Worm (Caenorhabditis elegans): ENCODE data around the gene his-8.
"Not testable (repeated sequence)": the region's sequence is repeated elsewhere in the genome, so short reads cannot be mapped to it uniquely, and the experiment has no call there.

Gene his-8

DNA sequence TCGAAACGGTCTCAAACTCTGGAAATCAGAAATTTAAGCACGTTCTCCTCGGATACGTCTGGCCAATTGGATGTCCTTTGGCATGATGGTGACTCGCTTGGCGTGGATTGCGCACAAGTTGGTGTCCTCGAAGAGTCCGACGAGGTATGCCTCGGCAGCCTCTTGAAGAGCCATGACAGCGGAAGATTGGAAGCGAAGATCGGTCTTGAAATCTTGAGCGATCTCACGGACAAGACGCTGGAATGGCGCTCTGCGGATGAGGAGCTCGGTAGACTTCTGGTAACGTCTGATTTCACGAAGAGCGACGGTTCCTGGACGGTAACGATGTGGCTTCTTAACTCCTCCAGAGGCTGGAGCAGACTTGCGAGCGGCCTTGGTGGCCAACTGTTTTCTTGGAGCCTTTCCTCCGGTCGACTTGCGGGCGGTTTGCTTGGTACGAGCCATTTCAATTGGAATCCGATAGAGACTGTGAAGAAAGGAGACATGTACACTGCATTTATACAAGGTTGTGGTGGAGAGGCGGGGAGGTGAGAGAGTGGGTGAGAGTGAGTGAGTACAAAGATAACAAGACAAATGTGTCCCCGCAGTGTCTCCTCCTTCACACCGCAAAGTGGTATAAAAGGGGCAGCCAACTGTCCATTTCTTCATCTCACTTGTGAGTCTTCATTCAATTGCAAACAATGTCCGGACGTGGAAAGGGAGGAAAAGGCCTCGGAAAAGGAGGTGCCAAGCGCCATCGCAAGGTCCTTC is 1.8 kb upstream of the his-8 start, which contains the start of the genes his-6 and his-5:
his-6 (minus strand) TSS at position 444 of the 750 bp plus-strand sequence.
his-5 (plus strand) TSS at position 681 of the 750 bp plus-strand sequence.
- not testable (repeated sequence) for TF ChIP-seq him-1, dao-5, W03F9.2 (tag; optimal IDR thresholded peaks at IDR 0.05)

DNA sequence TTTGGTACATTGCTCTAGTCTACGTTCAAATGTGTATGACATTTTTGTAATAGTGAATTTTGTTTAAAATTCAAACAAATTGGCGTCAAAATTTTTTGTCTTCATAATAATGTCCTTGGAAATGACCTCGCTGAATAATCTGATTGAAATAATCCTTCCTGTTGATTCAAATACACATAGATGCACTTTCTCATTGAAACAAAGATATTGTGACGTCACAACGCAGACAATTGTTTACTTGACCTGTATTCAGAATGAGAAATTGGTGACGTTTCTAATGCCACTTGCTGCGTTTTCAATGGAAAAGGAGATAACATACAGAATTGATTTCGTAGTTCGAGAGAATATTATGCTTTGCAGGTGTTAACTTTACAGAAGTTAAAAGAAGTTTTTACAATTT is 1.0 kb upstream of the his-8 start:
- no peak for TF ChIP-seq dao-5 (tag; optimal IDR thresholded peaks at IDR 0.05)
- no peak for TF ChIP-seq W03F9.2 (tag; optimal IDR thresholded peaks at IDR 0.05)
- TF ChIP-seq him-1 (tag; optimal IDR thresholded peaks at IDR 0.05), result no peak

DNA sequence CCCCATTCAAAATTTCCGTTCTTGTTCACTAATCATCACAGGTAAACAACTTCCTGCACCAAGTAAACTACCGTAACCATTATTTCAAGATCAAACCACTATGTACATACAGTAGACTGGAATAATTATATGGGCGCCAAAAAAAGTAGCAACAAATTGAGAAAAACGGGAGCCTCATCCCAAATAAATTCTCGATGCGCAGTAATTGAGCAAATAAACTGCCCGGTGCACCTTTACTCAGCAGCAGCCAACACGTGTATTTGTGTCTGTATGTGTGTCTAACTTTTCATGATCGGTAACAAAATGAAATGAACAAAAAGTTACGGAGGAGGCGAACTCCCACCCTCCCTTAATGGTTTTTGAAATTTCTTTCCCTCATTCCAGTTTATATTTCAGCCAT is 3.7 kb downstream of the his-8 start, which contains the start of gene otpl-5:
otpl-5 (plus strand) TSS at position 301 of the 400 bp plus-strand sequence.
- TF ChIP-seq him-1 (tag; optimal IDR thresholded peaks at IDR 0.05), result no peak
- TF ChIP-seq W03F9.2 (tag; optimal IDR thresholded peaks at IDR 0.05), result no peak
- no peak for TF ChIP-seq dao-5 (tag; optimal IDR thresholded peaks at IDR 0.05)

DNA sequence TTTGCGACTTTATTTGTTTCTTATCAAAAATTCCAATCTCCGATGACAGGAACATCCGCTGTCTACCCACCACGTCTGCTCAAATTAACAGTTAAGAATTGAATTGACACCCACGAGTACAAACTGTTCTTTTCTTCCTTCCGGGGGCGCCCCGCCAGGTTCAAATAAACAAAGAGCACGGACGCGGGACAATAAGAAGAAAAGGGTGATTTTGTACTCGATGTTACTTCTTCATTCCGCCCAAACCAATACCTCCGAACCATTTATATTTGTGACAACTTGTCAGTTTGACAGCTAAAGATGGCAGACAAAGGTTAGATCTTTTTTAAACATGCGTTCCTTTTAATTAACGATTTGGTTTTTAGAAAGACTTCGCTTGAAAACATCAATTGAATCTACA is 7.1 kb downstream of the his-8 start, which contains the start of gene otpl-6:
otpl-6 (plus strand) TSS at position 301 of the 400 bp plus-strand sequence.
- TF ChIP-seq him-1 (tag; optimal IDR thresholded peaks at IDR 0.05) (no peak), W03F9.2 (tag; optimal IDR thresholded peaks at IDR 0.05) (no peak), dao-5 (tag; optimal IDR thresholded peaks at IDR 0.05) (no peak)

DNA sequence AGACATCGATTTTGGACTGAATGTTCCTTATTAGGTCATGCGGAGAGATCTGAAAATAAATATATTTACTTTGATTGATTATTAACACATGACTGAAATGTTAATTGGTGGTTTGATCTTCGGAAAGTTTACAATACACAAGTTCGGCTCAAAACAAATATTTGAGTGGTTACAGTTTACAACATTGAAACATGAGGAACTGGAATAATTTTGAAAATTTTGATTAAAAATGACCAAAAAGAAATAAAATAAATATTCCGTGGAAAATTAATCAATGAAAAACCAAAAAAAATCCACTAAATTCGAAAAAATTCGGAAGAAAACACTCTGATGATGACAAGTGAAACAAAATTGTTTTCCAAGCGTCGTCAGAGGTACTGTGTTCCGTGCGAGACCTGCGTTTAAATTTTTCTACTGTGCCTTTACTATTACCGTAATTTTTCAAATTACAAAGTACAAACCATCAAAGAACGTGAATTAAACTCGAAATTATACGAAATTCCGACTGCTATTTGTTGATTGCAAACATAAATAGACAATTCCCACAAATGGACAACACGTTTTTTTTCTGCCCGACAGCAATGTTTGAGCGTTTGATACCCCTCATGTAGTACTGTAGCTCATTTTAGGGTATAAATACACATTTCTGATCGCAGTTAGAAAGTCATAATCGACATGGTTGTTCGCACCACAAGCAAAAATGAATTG is 11.9 kb downstream of the his-8 start, which contains the start of the genes F45F2.11 and otpl-7:
F45F2.11 (minus strand) TSS at position 51 of the 708 bp plus-strand sequence.
otpl-7 (plus strand) TSS at position 658 of the 708 bp plus-strand sequence.
- TF ChIP-seq him-1 (tag; optimal IDR thresholded peaks at IDR 0.05) (no peak), W03F9.2 (tag; optimal IDR thresholded peaks at IDR 0.05) (no peak), dao-5 (tag; optimal IDR thresholded peaks at IDR 0.05) (no peak)

DNA sequence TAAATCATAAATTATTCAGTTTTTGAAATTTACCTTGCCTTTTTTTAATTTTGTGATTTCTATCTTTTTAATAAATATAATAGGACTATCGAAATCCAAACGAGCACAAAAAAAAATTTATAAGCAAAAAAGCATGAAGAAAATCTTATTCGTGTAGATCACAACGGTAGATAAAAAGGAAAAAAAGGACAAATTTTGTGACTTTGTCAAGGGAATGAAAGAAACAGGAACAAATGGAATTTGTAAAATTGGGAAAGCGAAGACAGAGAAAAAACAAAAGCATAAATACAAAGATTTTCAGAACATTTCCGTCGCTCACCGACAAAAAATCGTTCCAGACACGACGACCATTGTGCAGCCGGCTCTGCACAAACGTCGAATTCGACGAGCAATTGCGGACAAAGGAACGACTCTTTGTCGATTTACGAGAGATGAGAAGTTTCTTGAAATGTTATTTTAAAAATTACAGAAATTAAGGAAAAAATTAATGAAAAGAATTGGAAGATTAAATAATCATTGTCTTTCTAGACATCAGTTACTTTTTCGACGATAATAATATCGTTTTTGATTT is 14.0 kb downstream of the his-8 start, which contains the start of gene F45F2.10:
F45F2.10 (minus strand) TSS at position 51 of the 571 bp plus-strand sequence.
- TF ChIP-seq W03F9.2 (tag; optimal IDR thresholded peaks at IDR 0.05) (no peak), dao-5 (tag; optimal IDR thresholded peaks at IDR 0.05) (no peak), him-1 (tag; optimal IDR thresholded peaks at IDR 0.05) (no peak)

DNA sequence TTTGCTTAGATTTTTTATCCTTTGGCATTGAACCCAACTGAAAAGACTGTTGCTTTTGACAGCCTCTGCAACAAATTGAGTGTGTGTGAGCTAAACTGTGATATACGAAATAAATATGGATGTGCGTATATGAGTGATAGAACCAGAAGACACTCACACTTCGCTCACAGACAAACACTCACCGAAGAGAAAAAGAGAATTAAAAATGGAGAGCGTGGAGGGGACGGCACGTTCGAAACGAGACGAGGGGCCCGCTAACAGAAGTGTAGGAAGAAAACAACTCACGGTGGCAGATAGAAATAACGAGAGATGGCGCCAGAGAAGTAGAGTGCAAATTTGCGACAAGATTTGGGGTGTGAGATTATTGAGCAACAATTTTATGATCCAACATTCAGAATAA is 14.6 kb downstream of the his-8 start:
- TF ChIP-seq W03F9.2 (tag; optimal IDR thresholded peaks at IDR 0.05), result no peak
- no peak for TF ChIP-seq dao-5 (tag; optimal IDR thresholded peaks at IDR 0.05)
- no peak for TF ChIP-seq him-1 (tag; optimal IDR thresholded peaks at IDR 0.05)

DNA sequence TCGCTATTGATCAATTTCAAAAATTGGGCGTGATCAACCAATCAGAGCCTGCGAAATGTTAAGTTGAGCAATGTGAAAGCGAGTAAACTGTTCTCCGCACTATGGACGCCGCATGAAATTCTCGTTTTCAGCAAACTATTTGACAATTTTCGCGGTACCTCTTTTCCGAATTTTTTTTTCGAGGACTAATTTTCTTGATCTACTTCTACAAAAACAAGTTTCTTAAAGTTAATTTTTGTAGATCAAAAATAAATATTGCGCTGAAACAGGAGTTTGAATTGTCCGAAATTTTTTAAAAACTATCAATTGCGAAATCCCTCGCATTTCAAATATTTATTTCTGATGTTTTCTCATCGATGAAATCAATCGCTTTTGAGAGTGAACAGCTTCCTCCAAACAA is 15.2 kb downstream of the his-8 start:
- TF ChIP-seq W03F9.2 (tag; optimal IDR thresholded peaks at IDR 0.05) (no peak), dao-5 (tag; optimal IDR thresholded peaks at IDR 0.05) (no peak), him-1 (tag; optimal IDR thresholded peaks at IDR 0.05) (no peak)

DNA sequence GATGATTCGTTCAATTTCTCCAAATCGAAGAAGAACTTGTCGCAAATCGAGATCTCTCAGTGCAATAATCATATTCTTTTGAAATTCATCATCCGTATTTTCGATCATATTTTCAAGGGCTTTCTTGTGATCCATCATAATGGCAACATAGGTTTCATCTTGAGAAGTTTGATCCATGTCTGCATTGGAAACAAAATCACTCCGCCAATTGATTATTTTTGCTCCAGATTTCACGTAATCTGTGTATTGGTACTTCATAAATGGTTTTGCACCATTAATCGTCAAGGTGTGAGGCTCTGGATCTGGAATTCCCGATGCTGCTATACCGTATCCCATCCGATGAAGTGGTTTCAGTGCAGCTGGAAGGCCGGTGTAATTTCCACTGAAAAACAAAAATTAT is 16.5 kb downstream of the his-8 start:
- TF ChIP-seq him-1 (tag; optimal IDR thresholded peaks at IDR 0.05), result no peak
- TF ChIP-seq dao-5 (tag; optimal IDR thresholded peaks at IDR 0.05), result no peak
- TF ChIP-seq W03F9.2 (tag; optimal IDR thresholded peaks at IDR 0.05), result no peak

DNA sequence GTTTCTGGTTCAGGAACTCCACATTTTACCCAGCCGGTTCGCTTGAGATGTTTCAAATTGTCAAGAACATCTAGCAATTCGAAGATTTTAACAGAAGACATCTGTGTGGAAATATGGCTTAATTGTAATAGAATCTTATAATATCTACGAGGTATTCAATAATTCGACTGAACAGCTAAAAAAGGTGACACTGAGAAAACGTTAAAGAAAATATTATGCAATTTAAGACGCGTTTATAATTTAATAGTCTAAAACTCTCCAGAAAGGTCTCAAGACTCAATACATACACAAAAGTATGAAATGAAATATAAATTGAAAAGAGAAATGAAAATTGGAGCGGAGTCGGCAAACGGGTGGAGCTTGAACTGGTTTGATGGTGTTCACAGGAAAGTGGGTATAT is 19.5 kb downstream of the his-8 start, which contains the start of gene F45F2.9:
F45F2.9 (minus strand) TSS at position 101 of the 400 bp plus-strand sequence.
- TF ChIP-seq W03F9.2 (tag; optimal IDR thresholded peaks at IDR 0.05), result no peak

DNA sequence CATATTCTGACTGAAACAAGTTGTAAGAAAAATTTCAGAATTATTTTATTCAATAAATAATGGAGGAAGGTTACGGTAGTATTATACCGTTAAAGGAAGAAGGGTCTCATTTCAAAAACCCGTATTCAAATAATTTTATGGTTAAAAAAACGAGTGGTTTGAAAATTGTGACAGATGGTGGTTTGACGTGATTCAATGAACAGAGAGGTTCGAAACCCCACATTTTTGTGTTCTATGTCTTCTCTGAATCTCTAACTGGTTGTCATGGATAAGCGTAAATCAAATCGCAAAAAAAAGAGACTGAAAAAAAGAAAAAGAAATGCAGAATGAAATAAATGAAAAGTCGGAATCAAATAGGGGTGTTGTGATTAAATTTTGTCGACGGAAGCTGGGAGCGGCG is 25.6 kb downstream of the his-8 start, which contains the start of gene ZK994.6:
ZK994.6 (minus strand) TSS at position 101 of the 400 bp plus-strand sequence.
- TF ChIP-seq him-1 (tag; optimal IDR thresholded peaks at IDR 0.05) (no peak), dao-5 (tag; optimal IDR thresholded peaks at IDR 0.05) (no peak), W03F9.2 (tag; optimal IDR thresholded peaks at IDR 0.05) (no peak)

DNA sequence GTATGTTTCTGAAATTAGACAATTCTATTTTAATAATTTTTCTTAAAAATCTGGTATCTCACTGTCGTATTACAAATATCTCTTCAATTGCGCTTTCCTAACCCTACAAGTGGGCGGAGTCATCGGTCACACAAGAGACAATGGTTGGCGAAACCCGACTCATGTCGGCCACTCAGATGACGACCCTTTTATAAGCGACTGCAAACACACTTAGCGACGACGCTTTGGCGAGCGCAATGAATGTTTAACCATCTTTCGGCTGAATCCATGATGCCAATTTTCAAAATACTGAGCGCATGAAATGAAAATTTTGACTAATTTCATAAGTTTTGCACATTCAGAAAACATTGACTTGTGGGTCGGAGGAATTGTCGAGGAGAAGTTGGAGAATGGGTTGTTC is 32.5 kb downstream of the his-8 start:
- TF ChIP-seq W03F9.2 (tag; optimal IDR thresholded peaks at IDR 0.05) (peak; percentile 84), dao-5 (tag; optimal IDR thresholded peaks at IDR 0.05) (peak; percentile 96), him-1 (tag; optimal IDR thresholded peaks at IDR 0.05) (peak; percentile 97)

DNA sequence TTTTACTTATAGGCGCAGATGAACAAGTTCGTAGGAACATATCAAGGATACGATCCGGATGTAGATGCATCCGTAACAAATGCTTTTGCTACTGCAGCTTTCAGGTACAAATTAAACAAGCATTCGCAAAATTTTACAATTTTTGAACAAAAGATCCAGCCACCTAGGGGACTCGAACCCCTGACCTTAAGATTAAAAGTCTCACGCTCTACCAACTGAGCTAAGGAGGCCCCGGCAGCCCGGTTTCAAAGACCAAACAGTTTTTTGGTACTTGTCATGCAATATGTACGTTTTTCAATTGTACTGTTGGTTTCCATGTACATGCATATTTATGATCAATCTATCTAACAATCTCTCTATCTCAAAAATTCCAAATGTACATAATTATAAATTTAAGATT is 33.5 kb downstream of the his-8 start:
- TF ChIP-seq W03F9.2 (tag; optimal IDR thresholded peaks at IDR 0.05), result no peak
- TF ChIP-seq dao-5 (tag; optimal IDR thresholded peaks at IDR 0.05), result no peak
- no peak for TF ChIP-seq him-1 (tag; optimal IDR thresholded peaks at IDR 0.05)

All from whole organism, L4/young adult.